Worm (Caenorhabditis elegans): ENCODE results near the gene klp-4.

DNA sequence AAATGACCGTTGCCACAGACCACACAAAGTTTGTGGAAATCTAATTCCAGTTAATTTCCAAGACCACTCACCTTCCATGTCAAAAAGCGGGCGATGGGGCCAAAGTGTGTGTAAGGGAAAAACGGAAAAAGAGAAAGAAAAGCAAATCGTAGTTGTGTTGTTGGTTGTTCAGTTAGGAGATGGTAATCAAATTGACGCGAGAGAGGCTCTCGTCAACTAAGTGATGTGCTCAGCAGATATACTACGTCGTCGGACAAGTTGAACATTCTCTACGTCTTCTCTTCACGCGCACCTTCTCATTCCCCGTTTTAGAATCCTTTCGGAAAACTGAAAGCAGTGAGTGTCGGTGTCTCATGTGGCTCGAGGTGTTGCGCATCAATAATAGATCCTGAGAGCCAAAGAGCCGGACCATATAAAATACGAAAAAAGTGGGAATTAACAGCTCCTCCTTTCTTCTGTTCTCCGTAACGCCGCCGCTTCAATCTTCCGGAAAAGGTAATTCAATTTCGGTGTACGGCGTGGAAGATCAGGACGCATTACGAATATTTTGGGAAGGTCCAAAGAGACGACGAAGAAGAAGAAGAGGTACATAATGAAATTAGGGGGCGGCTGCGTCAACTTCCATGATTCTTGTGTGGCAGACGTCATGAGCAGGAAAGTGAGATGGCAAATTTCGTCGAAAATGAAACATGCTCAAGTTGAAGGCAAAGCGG is 13.0 kb upstream of the klp-4 start:
- TF ChIP-seq lin-39 (tag; optimal IDR thresholded peaks at IDR 0.05) (no peak), nhr-11 (tag; optimal IDR thresholded peaks at IDR 0.05) (no peak), ceh-28 (tag; optimal IDR thresholded peaks at IDR 0.05) (no peak), nhr-237 (tag; optimal IDR thresholded peaks at IDR 0.05) (no peak), unc-62 (GFP tag; optimal IDR thresholded peaks at IDR 0.05 in 1 of 2) (peak in 1 of 2 experiments; percentile 30), unc-62 (tag; optimal IDR thresholded peaks at IDR 0.05) (no peak), ZK337.2 (GFP tag; IDR thresholded peaks at IDR 0.05) (no peak), fos-1 (tag; optimal IDR thresholded peaks at IDR 0.05) (no peak), unc-39 (tag; optimal IDR thresholded peaks at IDR 0.05) (no peak), unc-130 (GFP tag; optimal IDR thresholded peaks at IDR 0.05) (no peak), pha-4 (GFP tag; IDR thresholded peaks at IDR 0.05) (no peak), pha-4 (tag; optimal IDR thresholded peaks at IDR 0.05) (no peak), skn-1 (tag; optimal IDR thresholded peaks at IDR 0.05) (no peak), F10B5.3 (tag; optimal IDR thresholded peaks at IDR 0.05) (no peak), nhr-76 (tag; optimal IDR thresholded peaks at IDR 0.05) (no peak), daf-19 (GFP tag; conservative IDR thresholded peaks at IDR 0.05) (no peak)

Data from whole organism, L4 larva.